Fruit fly (Drosophila melanogaster): ENCODE results near the gene CG31142.

Gene CG31142

dm6 chr3R:23971208-23971607 lies 42.2 kb downstream of the CG31142 start:
- no peak for TF ChIP-seq rgr (GFP tag; optimal IDR thresholded peaks at IDR 0.05)
- no peak for TF ChIP-seq ey (GFP tag; optimal IDR thresholded peaks at IDR 0.05)
- no peak for TF ChIP-seq CG32264 (GFP tag; optimal IDR thresholded peaks at IDR 0.05)
- no peak for TF ChIP-seq Dif (GFP tag; optimal IDR thresholded peaks at IDR 0.05; ENCODE audit: partially characterized antibody)
- no peak for TF ChIP-seq Abd-B (GFP tag; optimal IDR thresholded peaks at IDR 0.05)
- TF ChIP-seq usp (GFP tag; optimal IDR thresholded peaks at IDR 0.05), result no peak
- no peak for TF ChIP-seq br (GFP tag; optimal IDR thresholded peaks at IDR 0.05)
- no peak for TF ChIP-seq psq (GFP tag; optimal IDR thresholded peaks at IDR 0.05)
- no peak for TF ChIP-seq N (GFP tag; optimal IDR thresholded peaks at IDR 0.05)
- TF ChIP-seq fru (GFP tag; optimal IDR thresholded peaks at IDR 0.05), result no peak
- TF ChIP-seq CG9705 (GFP tag; optimal IDR thresholded peaks at IDR 0.05), result no peak

dm6 chr3R:23971764-23972163 lies 42.7 kb downstream of the CG31142 start:
- TF ChIP-seq h (GFP tag; optimal IDR thresholded peaks at IDR 0.05) (no peak), fru (GFP tag; optimal IDR thresholded peaks at IDR 0.05) (no peak), br (GFP tag; optimal IDR thresholded peaks at IDR 0.05) (no peak), dl (GFP tag; optimal IDR thresholded peaks at IDR 0.05; ENCODE audit: insufficient read depth in 1 of 2, partially characterized antibody in 2 of 2) (no peak), ey (GFP tag; optimal IDR thresholded peaks at IDR 0.05) (no peak), Vsx2 (GFP tag; optimal IDR thresholded peaks at IDR 0.05; ENCODE audit: partially characterized antibody) (no peak), OdsH (GFP tag; optimal IDR thresholded peaks at IDR 0.05) (no peak), Hnf4 (GFP tag; optimal IDR thresholded peaks at IDR 0.05) (no peak), CrebA (GFP tag; optimal IDR thresholded peaks at IDR 0.05; ENCODE audit: borderline replicate concordance) (no peak), Myc (optimal IDR thresholded peaks at IDR 0.05) (no peak), foxo (GFP tag; optimal IDR thresholded peaks at IDR 0.05) (no peak), Dif (GFP tag; optimal IDR thresholded peaks at IDR 0.05; ENCODE audit: partially characterized antibody) (no peak), woc (GFP tag; optimal IDR thresholded peaks at IDR 0.05) (no peak), Jra (GFP tag; optimal IDR thresholded peaks at IDR 0.05) (no peak), sv (GFP tag; optimal IDR thresholded peaks at IDR 0.05) (no peak), Abd-B (GFP tag; optimal IDR thresholded peaks at IDR 0.05) (no peak), lola (GFP tag; optimal IDR thresholded peaks at IDR 0.05) (no peak), psq (GFP tag; optimal IDR thresholded peaks at IDR 0.05) (no peak), brk (GFP tag; optimal IDR thresholded peaks at IDR 0.05) (no peak)
